Fruit fly (Drosophila melanogaster) whole organism: ENCODE measurements around the gene Cftr.

Experiments
- CG8478 ChIP-seq: fragments of >200 bp; optimal IDR thresholded peaks from 2 replicates; lab custom pipeline; 2018; ENCODE audit warnings: inconsistent platforms
- Dll ChIP-seq: fragments of >200 bp; optimal IDR thresholded peaks from 2 replicates; lab custom pipeline; 2017
- EcR ChIP-seq, 2 experiments: fragments of >200 bp; optimal IDR thresholded peaks; 2 replicates each; lab custom pipeline; 2017; ENCODE audit warnings: missing biosample characterization in 2 of 2, missing genetic modification characterization in 2 of 2, missing genetic modification reagents in 2 of 2
- pan ChIP-seq: fragments of >200 bp; optimal IDR thresholded peaks from 2 replicates; lab custom pipeline; 2017
- psq ChIP-seq: fragments of >200 bp; optimal IDR thresholded peaks from 2 replicates; lab custom pipeline; 2017
- usp ChIP-seq: fragments of >200 bp; optimal IDR thresholded peaks from 2 replicates; lab custom pipeline; 2017; ENCODE audit warnings: missing biosample characterization, missing genetic modification characterization, mixed read lengths

Cftr gene

dm6 chr3R:24577355-24577754 lies 33.6 kb upstream of the Cftr start:
- TF ChIP-seq pan (lab: Kevin White, UChicago) (no peak), usp (GFP tag; lab: Kevin White, UChicago) (no peak), EcR (GFP tag; optimal IDR thresholded peaks at IDR 0.05; lab: Kevin White, UChicago) (no peak), CG8478 (lab: Kevin White, UChicago) (no peak), psq (lab: Kevin White, UChicago) (no peak), Dll (no peak)

dm6 chr3R:24575787-24576413 lies 32.2 kb upstream of the Cftr start:
- TF ChIP-seq EcR (GFP tag; optimal IDR thresholded peaks at IDR 0.05; lab: Kevin White, UChicago): no peak
- TF ChIP-seq psq (lab: Kevin White, UChicago): no peak
- TF ChIP-seq Dll: no peak
- TF ChIP-seq pan (lab: Kevin White, UChicago): no peak
- TF ChIP-seq usp (GFP tag; lab: Kevin White, UChicago): no peak
- no peak for TF ChIP-seq CG8478 (lab: Kevin White, UChicago)

dm6 chr3R:24575109-24575508 lies 31.4 kb upstream of the Cftr start:
- TF ChIP-seq Dll (no peak), usp (GFP tag; lab: Kevin White, UChicago) (no peak), pan (lab: Kevin White, UChicago) (no peak), psq (lab: Kevin White, UChicago) (no peak), EcR (GFP tag; optimal IDR thresholded peaks at IDR 0.05; lab: Kevin White, UChicago) (no peak), CG8478 (lab: Kevin White, UChicago) (no peak)

- no peak for TF ChIP-seq pan (lab: Kevin White, UChicago)
- no peak for TF ChIP-seq CG8478 (lab: Kevin White, UChicago)
- no peak for TF ChIP-seq psq (lab: Kevin White, UChicago)
- no peak for TF ChIP-seq usp (GFP tag; lab: Kevin White, UChicago)
- TF ChIP-seq Dll: no peak
- TF ChIP-seq EcR (GFP tag; optimal IDR thresholded peaks at IDR 0.05; lab: Kevin White, UChicago): no peak
Observed at dm6 chr3R:24574123-24574522, 30.4 kb upstream of the Cftr start.

- TF ChIP-seq psq (lab: Kevin White, UChicago) (no peak), CG8478 (lab: Kevin White, UChicago) (no peak), pan (lab: Kevin White, UChicago) (no peak), Dll (no peak)
Observed at dm6 chr3R:24573094-24573732, 29.5 kb upstream of the Cftr start.

dm6 chr3R:24572540-24573043 lies 28.9 kb upstream of the Cftr start:
- TF ChIP-seq usp (GFP tag; lab: Kevin White, UChicago): no peak

- no peak for TF ChIP-seq pan (lab: Kevin White, UChicago)
Observed at dm6 chr3R:24571386-24572124, 27.8 kb upstream of the Cftr start.

- TF ChIP-seq usp (GFP tag; lab: Kevin White, UChicago) (no peak), pan (lab: Kevin White, UChicago) (no peak), Dll (no peak), CG8478 (lab: Kevin White, UChicago) (no peak), psq (lab: Kevin White, UChicago) (no peak), EcR (GFP tag; optimal IDR thresholded peaks at IDR 0.05; lab: Kevin White, UChicago) (no peak)
Observed at dm6 chr3R:24569669-24570349, 26.1 kb upstream of the Cftr start.

dm6 chr3R:24568251-24568932 lies 24.7 kb upstream of the Cftr start:
- no peak for TF ChIP-seq usp (GFP tag; lab: Kevin White, UChicago)
- no peak for TF ChIP-seq CG8478 (lab: Kevin White, UChicago)
- TF ChIP-seq EcR (GFP tag; optimal IDR thresholded peaks at IDR 0.05; lab: Kevin White, UChicago): no peak
- TF ChIP-seq psq (lab: Kevin White, UChicago): no peak
- no peak for TF ChIP-seq Dll
- no peak for TF ChIP-seq pan (lab: Kevin White, UChicago)

dm6 chr3R:24567427-24567771 lies 23.7 kb upstream of the Cftr start:
- TF ChIP-seq pan (lab: Kevin White, UChicago) (no peak), Dll (no peak), usp (GFP tag; lab: Kevin White, UChicago) (no peak), EcR (GFP tag; optimal IDR thresholded peaks at IDR 0.05; lab: Kevin White, UChicago) (no peak), CG8478 (lab: Kevin White, UChicago) (no peak), psq (lab: Kevin White, UChicago) (no peak)

dm6 chr3R:24566756-24567426 lies 23.2 kb upstream of the Cftr start:
- TF ChIP-seq pan (lab: Kevin White, UChicago) (no peak), CG8478 (lab: Kevin White, UChicago) (no peak), psq (lab: Kevin White, UChicago) (no peak), Dll (no peak), EcR (GFP tag; optimal IDR thresholded peaks at IDR 0.05; lab: Kevin White, UChicago) (no peak), usp (GFP tag; lab: Kevin White, UChicago) (no peak)
